Worm (Caenorhabditis elegans): ENCODE results near the gene fbxa-39.

The fbxa-39 gene

ce11 chrIII:2240471-2240870 is 32.4 kb upstream of the fbxa-39 start, which contains the start of gene srz-56:
Gene srz-56 (plus strand): TSS chrIII:2240771.
- TF ChIP-seq scrt-1 (GFP tag; IDR thresholded peaks at IDR 0.05) (no peak), ceh-36 (tag; optimal IDR thresholded peaks at IDR 0.05) (no peak), hmbx-1 (tag; optimal IDR thresholded peaks at IDR 0.05) (no peak), hmg-4 (GFP tag; optimal IDR thresholded peaks at IDR 0.05) (no peak), ceh-13 (GFP tag; optimal IDR thresholded peaks at IDR 0.05) (no peak), aly-1 (tag; optimal IDR thresholded peaks at IDR 0.05) (no peak), ama-1 (optimal IDR thresholded peaks at IDR 0.05) (no peak), sea-1 (GFP tag; conservative IDR thresholded peaks at IDR 0.05) (no peak), tbx-11 (GFP tag; IDR thresholded peaks at IDR 0.05) (no peak), B0310.2 (tag; optimal IDR thresholded peaks at IDR 0.05) (no peak), ets-7 (tag; optimal IDR thresholded peaks at IDR 0.05) (no peak), tbx-37 (GFP tag; conservative IDR thresholded peaks at IDR 0.05) (no peak), hnd-1 (tag; optimal IDR thresholded peaks at IDR 0.05) (no peak), tra-4 (tag; optimal IDR thresholded peaks at IDR 0.05) (no peak), flt-1 (GFP tag; IDR thresholded peaks at IDR 0.05) (no peak), F13C5.2 (tag; optimal IDR thresholded peaks at IDR 0.05) (no peak), pes-1 (GFP tag; IDR thresholded peaks at IDR 0.05) (no peak)

DNA sequence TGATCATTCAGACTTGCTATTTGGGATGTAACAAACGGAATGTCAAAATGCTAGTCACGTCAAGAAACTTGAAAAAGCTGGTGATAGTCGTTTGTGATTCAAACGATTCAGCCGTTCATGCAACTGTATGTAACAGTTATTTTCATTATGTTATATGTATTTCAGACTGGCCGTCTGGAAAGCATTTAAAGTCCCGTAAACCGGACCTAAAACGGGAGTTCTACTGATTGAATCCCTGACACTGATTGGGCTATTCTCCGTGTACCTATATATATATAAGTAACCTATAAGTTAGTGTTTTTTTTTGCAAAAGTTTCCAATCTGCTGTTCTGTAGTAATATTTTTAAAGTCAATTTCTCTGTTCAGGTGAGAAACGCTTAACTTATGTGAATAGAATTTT is 29.2 kb upstream of the fbxa-39 start:
- TF ChIP-seq tbx-37 (GFP tag; conservative IDR thresholded peaks at IDR 0.05) (no peak), tbx-11 (GFP tag; IDR thresholded peaks at IDR 0.05) (no peak)

- TF ChIP-seq F13C5.2 (tag; optimal IDR thresholded peaks at IDR 0.05) (no peak), hnd-1 (tag; optimal IDR thresholded peaks at IDR 0.05) (no peak), ama-1 (optimal IDR thresholded peaks at IDR 0.05) (no peak), tbx-37 (GFP tag; conservative IDR thresholded peaks at IDR 0.05) (no peak), flt-1 (GFP tag; IDR thresholded peaks at IDR 0.05) (no peak), B0310.2 (tag; optimal IDR thresholded peaks at IDR 0.05) (no peak)
Measured at ce11 chrIII:2245727-2246126, 27.1 kb upstream of the fbxa-39 start, which contains the start of gene srd-67. Gene srd-67 (minus strand): TSS chrIII:2245827.

DNA sequence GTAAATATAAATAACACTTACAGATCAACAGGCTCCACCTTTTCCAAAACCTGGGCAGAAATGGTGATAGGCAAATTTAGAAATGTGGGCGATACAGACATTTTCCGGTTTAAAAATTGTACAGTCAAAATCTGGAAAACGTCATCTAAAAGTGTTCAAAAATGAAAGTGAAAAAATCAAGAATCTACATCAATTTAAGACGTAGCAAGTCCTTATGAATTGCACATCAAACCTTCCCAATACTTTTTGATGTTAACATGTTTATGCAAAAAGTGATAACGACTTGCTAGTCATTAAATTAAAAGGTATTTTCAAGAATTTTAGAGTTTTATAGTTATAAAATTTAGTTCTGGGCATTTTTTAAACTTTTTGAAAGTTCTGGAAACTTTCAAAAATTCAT is 21.5 kb upstream of the fbxa-39 start, which contains the start of gene fbxa-7:
fbxa-7 (minus strand) TSS at position 101 of the 400 bp plus-strand sequence.
- TF ChIP-seq tra-4 (tag; optimal IDR thresholded peaks at IDR 0.05) = no peak
- TF ChIP-seq scrt-1 (GFP tag; IDR thresholded peaks at IDR 0.05) = no peak
- TF ChIP-seq F13C5.2 (tag; optimal IDR thresholded peaks at IDR 0.05) = no peak
- TF ChIP-seq ets-7 (tag; optimal IDR thresholded peaks at IDR 0.05) = no peak
- TF ChIP-seq flt-1 (GFP tag; IDR thresholded peaks at IDR 0.05) = no peak
- no peak for TF ChIP-seq aly-1 (tag; optimal IDR thresholded peaks at IDR 0.05)
- TF ChIP-seq ceh-13 (GFP tag; optimal IDR thresholded peaks at IDR 0.05) = no peak
- no peak for TF ChIP-seq ama-1 (optimal IDR thresholded peaks at IDR 0.05)
- TF ChIP-seq tbx-37 (GFP tag; conservative IDR thresholded peaks at IDR 0.05) = no peak
- TF ChIP-seq pes-1 (GFP tag; IDR thresholded peaks at IDR 0.05) = no peak
- TF ChIP-seq sea-1 (GFP tag; conservative IDR thresholded peaks at IDR 0.05) = no peak
- no peak for TF ChIP-seq hmbx-1 (tag; optimal IDR thresholded peaks at IDR 0.05)
- no peak for TF ChIP-seq tbx-11 (GFP tag; IDR thresholded peaks at IDR 0.05)
- TF ChIP-seq hmg-4 (GFP tag; optimal IDR thresholded peaks at IDR 0.05) = no peak
- no peak for TF ChIP-seq B0310.2 (tag; optimal IDR thresholded peaks at IDR 0.05)

ce11 chrIII:2253027-2253499 is 19.8 kb upstream of the fbxa-39 start, which contains the start of gene fbxa-73:
Gene fbxa-73 (plus strand): TSS chrIII:2253449.
- TF ChIP-seq B0310.2 (tag; optimal IDR thresholded peaks at IDR 0.05) (no peak), ets-7 (tag; optimal IDR thresholded peaks at IDR 0.05) (no peak), tbx-11 (GFP tag; IDR thresholded peaks at IDR 0.05) (no peak), tbx-37 (GFP tag; conservative IDR thresholded peaks at IDR 0.05) (no peak), ceh-13 (GFP tag; optimal IDR thresholded peaks at IDR 0.05) (no peak), aly-1 (tag; optimal IDR thresholded peaks at IDR 0.05) (no peak), F13C5.2 (tag; optimal IDR thresholded peaks at IDR 0.05) (no peak), ama-1 (optimal IDR thresholded peaks at IDR 0.05) (no peak), ceh-36 (tag; optimal IDR thresholded peaks at IDR 0.05) (no peak), tra-4 (tag; optimal IDR thresholded peaks at IDR 0.05) (no peak), hmg-4 (GFP tag; optimal IDR thresholded peaks at IDR 0.05) (no peak), sea-1 (GFP tag; conservative IDR thresholded peaks at IDR 0.05) (no peak), scrt-1 (GFP tag; IDR thresholded peaks at IDR 0.05) (no peak), hmbx-1 (tag; optimal IDR thresholded peaks at IDR 0.05) (no peak), hnd-1 (tag; optimal IDR thresholded peaks at IDR 0.05) (no peak), flt-1 (GFP tag; IDR thresholded peaks at IDR 0.05) (no peak), pes-1 (GFP tag; IDR thresholded peaks at IDR 0.05) (no peak)

- TF ChIP-seq ceh-13 (GFP tag; optimal IDR thresholded peaks at IDR 0.05) (no peak), ceh-36 (tag; optimal IDR thresholded peaks at IDR 0.05) (no peak), ets-7 (tag; optimal IDR thresholded peaks at IDR 0.05) (no peak), tbx-37 (GFP tag; conservative IDR thresholded peaks at IDR 0.05) (no peak), aly-1 (tag; optimal IDR thresholded peaks at IDR 0.05) (no peak), B0310.2 (tag; optimal IDR thresholded peaks at IDR 0.05) (no peak), F13C5.2 (tag; optimal IDR thresholded peaks at IDR 0.05) (no peak), hmg-4 (GFP tag; optimal IDR thresholded peaks at IDR 0.05) (no peak), tra-4 (tag; optimal IDR thresholded peaks at IDR 0.05) (no peak), scrt-1 (GFP tag; IDR thresholded peaks at IDR 0.05) (no peak), hnd-1 (tag; optimal IDR thresholded peaks at IDR 0.05) (no peak), pes-1 (GFP tag; IDR thresholded peaks at IDR 0.05) (no peak), tbx-11 (GFP tag; IDR thresholded peaks at IDR 0.05) (no peak), hmbx-1 (tag; optimal IDR thresholded peaks at IDR 0.05) (no peak), ama-1 (optimal IDR thresholded peaks at IDR 0.05) (no peak), sea-1 (GFP tag; conservative IDR thresholded peaks at IDR 0.05) (no peak), flt-1 (GFP tag; IDR thresholded peaks at IDR 0.05) (no peak)
Measured at ce11 chrIII:2255522-2255921, 17.3 kb upstream of the fbxa-39 start, which contains the start of gene fbxa-71. Gene fbxa-71 (plus strand): TSS chrIII:2255822.

ce11 chrIII:2258863-2259262 is 14.0 kb upstream of the fbxa-39 start, which contains the start of gene fbxa-43:
Gene fbxa-43 (minus strand): TSS chrIII:2258963.
- no peak for TF ChIP-seq F13C5.2 (tag; optimal IDR thresholded peaks at IDR 0.05)
- no peak for TF ChIP-seq ceh-13 (GFP tag; optimal IDR thresholded peaks at IDR 0.05)
- no peak for TF ChIP-seq B0310.2 (tag; optimal IDR thresholded peaks at IDR 0.05)
- no peak for TF ChIP-seq hmbx-1 (tag; optimal IDR thresholded peaks at IDR 0.05)
- TF ChIP-seq ceh-36 (tag; optimal IDR thresholded peaks at IDR 0.05) = no peak
- TF ChIP-seq ama-1 (optimal IDR thresholded peaks at IDR 0.05) = no peak
- TF ChIP-seq tra-4 (tag; optimal IDR thresholded peaks at IDR 0.05) = no peak
- TF ChIP-seq hmg-4 (GFP tag; optimal IDR thresholded peaks at IDR 0.05) = no peak
